Worm (Caenorhabditis elegans) whole organism, L1 larva: ENCODE results near the gene F11A10.5.

Experiments
- C04F5.9 ChIP-seq: sonication (generic microtip); optimal IDR thresholded peaks from 2 replicates; lab custom pipeline; 2016; ENCODE audit warnings: missing genetic modification characterization, missing compliant biosample characterization
- C16A3.4 ChIP-seq: fragments of 150-350 bp; optimal IDR thresholded peaks from 2 replicates; lab custom pipeline; 2014; ENCODE audit warnings: missing biosample characterization, missing genetic modification characterization
- F16B12.6 ChIP-seq: fragments of 150-350 bp; optimal IDR thresholded peaks from 2 replicates; lab custom pipeline; 2014; ENCODE audit warnings: missing biosample characterization, missing genetic modification characterization
- aha-1 ChIP-seq: fragments of 150-350 bp; optimal IDR thresholded peaks from 2 replicates; lab custom pipeline; 2014; ENCODE audit warnings: missing biosample characterization, missing genetic modification characterization
- blmp-1 ChIP-seq: fragments of 150-350 bp; optimal IDR thresholded peaks from 2 replicates; lab custom pipeline; 2014; ENCODE audit warnings: missing biosample characterization, missing genetic modification characterization
- ceh-8 ChIP-seq: fragments of 200-800 bp; sonication (Bioruptor generic); optimal IDR thresholded peaks from 2 replicates; lab custom pipeline; 2018; ENCODE audit warnings: mild to moderate bottlenecking, missing genetic modification characterization, moderate library complexity, missing compliant biosample characterization
- ceh-88 ChIP-seq: fragments of 200-800 bp; sonication (Bioruptor generic); IDR thresholded peaks from 2 replicates; pipeline ENCODE4 v1.3.6; 2022; ENCODE audit warnings: missing genetic modification characterization, missing compliant biosample characterization
- dsc-1 ChIP-seq: sonication (generic microtip); optimal IDR thresholded peaks from 2 replicates; lab custom pipeline; 2016; ENCODE audit warnings: mild to moderate bottlenecking, missing genetic modification characterization, missing compliant biosample characterization
- efl-1 ChIP-seq, 4 experiments: fragments of 150-350 bp; optimal IDR thresholded peaks in 3 of 4; peaks in 1 of 4; 1 replicate in 1 of 4; 2 replicates in 3 of 4; lab custom pipeline; 2014; ENCODE audit warnings: missing biosample characterization in 2 of 4, missing genetic modification characterization in 2 of 4, missing genetic modification reagents in 2 of 4
- efl-3 ChIP-seq: fragments of 200-800 bp; sonication (Bioruptor generic); optimal IDR thresholded peaks from 2 replicates; lab custom pipeline; 2018; ENCODE audit warnings: mild to moderate bottlenecking, missing genetic modification characterization, missing compliant biosample characterization
- fkh-10 ChIP-seq: sonication (generic microtip); optimal IDR thresholded peaks from 2 replicates; lab custom pipeline; 2017; ENCODE audit warnings: missing biosample characterization, missing genetic modification reagents, missing genetic modification characterization
- fkh-8 ChIP-seq: sonication (generic microtip); optimal IDR thresholded peaks from 2 replicates; lab custom pipeline; 2016; ENCODE audit warnings: mild to moderate bottlenecking, missing genetic modification characterization, missing compliant biosample characterization
- isw-1 ChIP-seq: fragments of 200-800 bp; sonication (Bioruptor generic); IDR thresholded peaks from 2 replicates; pipeline ENCODE4 v1.3.6; 2022; ENCODE audit warnings: missing genetic modification characterization, missing compliant biosample characterization
- lin-13 ChIP-seq: fragments of 150-350 bp; optimal IDR thresholded peaks from 2 replicates; lab custom pipeline; 2014; ENCODE audit warnings: missing biosample characterization, missing genetic modification reagents, missing genetic modification characterization
- lin-14 ChIP-seq: fragments of 200-800 bp; sonication (Bioruptor generic); optimal IDR thresholded peaks from 2 replicates; lab custom pipeline; 2018; ENCODE audit warnings: mild to moderate bottlenecking, missing genetic modification characterization, moderate library complexity, missing compliant biosample characterization
- lin-39 ChIP-seq: fragments of 150-350 bp; optimal IDR thresholded peaks from 2 replicates; lab custom pipeline; 2014; ENCODE audit warnings: missing biosample characterization, missing genetic modification reagents, missing genetic modification characterization
- lsy-2 ChIP-seq, 2 experiments: fragments of 150-350 bp; optimal IDR thresholded peaks; 2 replicates each; lab custom pipeline; 2014; ENCODE audit warnings: missing biosample characterization in 2 of 2, missing genetic modification characterization in 2 of 2
- mep-1 ChIP-seq: fragments of 150-350 bp; optimal IDR thresholded peaks from 2 replicates; lab custom pipeline; 2014; ENCODE audit warnings: missing biosample characterization, missing genetic modification characterization
- nhr-237 ChIP-seq: fragments of 150-350 bp; optimal IDR thresholded peaks from 2 replicates; lab custom pipeline; 2014; ENCODE audit warnings: missing biosample characterization, missing genetic modification characterization
- nhr-71 ChIP-seq: sonication (generic microtip); optimal IDR thresholded peaks from 2 replicates; lab custom pipeline; 2016; ENCODE audit warnings: mild to moderate bottlenecking, missing genetic modification characterization, moderate library complexity, missing compliant biosample characterization
- nhr-76 ChIP-seq: sonication (generic microtip); optimal IDR thresholded peaks from 2 replicates; lab custom pipeline; 2017; ENCODE audit warnings: missing biosample characterization, missing genetic modification characterization
- nhr-84 ChIP-seq: sonication (generic microtip); optimal IDR thresholded peaks from 2 replicates; lab custom pipeline; 2017; ENCODE audit warnings: missing biosample characterization, missing genetic modification characterization
- nhr-90 ChIP-seq: sonication (generic microtip); optimal IDR thresholded peaks from 2 replicates; lab custom pipeline; 2016; ENCODE audit warnings: mild to moderate bottlenecking, missing genetic modification characterization, missing compliant biosample characterization; ENCODE audit not compliant: poor library complexity
- pag-3 ChIP-seq: sonication (generic microtip); optimal IDR thresholded peaks from 2 replicates; lab custom pipeline; 2017; ENCODE audit warnings: missing genetic modification characterization, mild to moderate bottlenecking, missing compliant biosample characterization, antibody characterized with exemption, borderline replicate concordance; ENCODE audit not compliant: insufficient read depth
- pqm-1 ChIP-seq: sonication (generic microtip); optimal IDR thresholded peaks from 3 replicates; lab custom pipeline; 2017; ENCODE audit warnings: missing biosample characterization, missing genetic modification characterization
- rnt-1 ChIP-seq: sonication (generic microtip); optimal IDR thresholded peaks from 2 replicates; lab custom pipeline; 2016; ENCODE audit warnings: mild to moderate bottlenecking, missing genetic modification characterization, moderate library complexity, missing compliant biosample characterization
- unc-130 ChIP-seq: fragments of 150-350 bp; optimal IDR thresholded peaks from 2 replicates; lab custom pipeline; 2017; ENCODE audit warnings: missing biosample characterization, missing genetic modification characterization, inconsistent platforms
- unc-98 ChIP-seq: fragments of 200-800 bp; sonication (Bioruptor generic); IDR thresholded peaks from 2 replicates; pipeline ENCODE4 v1.3.6; 2022; ENCODE audit warnings: missing genetic modification characterization, missing compliant biosample characterization
- zip-4 ChIP-seq: fragments of 200-800 bp; sonication (Bioruptor generic); optimal IDR thresholded peaks from 2 replicates; lab custom pipeline; 2018; ENCODE audit warnings: mild to moderate bottlenecking, missing genetic modification characterization, moderate library complexity, missing compliant biosample characterization

F11A10.5 gene

ce11 chrIV:12088898-12089297 lies 5.0 kb upstream of the F11A10.5 start (continued):
- TF ChIP-seq nhr-71 (tag; lab: Kevin White, UChicago): peak; percentile 43
- no peak for TF ChIP-seq ceh-88
- no peak for TF ChIP-seq unc-98 (GFP tag; lab: Robert Waterston, UW)
- TF ChIP-seq mep-1: peak; percentile 69
- no peak for TF ChIP-seq lin-39 (tag; lab: Kevin White, UChicago)
- TF ChIP-seq rnt-1 (tag; lab: Kevin White, UChicago): peak; percentile 42
- no peak for TF ChIP-seq dsc-1 (tag; lab: Kevin White, UChicago)

DNA sequence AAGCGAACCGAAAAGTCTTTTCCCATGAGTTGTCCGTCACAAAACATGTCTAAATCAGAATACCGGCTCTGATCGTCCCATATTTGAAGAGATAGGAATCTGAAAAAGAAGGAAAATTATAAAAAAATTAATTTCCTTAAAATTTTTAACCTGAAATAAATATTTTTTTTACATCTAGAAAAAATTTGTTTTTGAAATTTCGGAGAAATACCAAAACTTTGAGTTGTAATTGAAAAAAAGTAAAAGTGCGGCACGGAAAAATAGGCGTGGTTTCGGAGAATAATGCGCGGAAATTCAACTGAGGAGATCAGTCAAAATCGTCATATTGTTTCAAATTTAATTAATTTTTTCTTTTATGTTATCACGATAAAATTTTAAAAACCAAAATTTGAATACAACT lies 4.4 kb upstream of the F11A10.5 start, which contains the start of gene F11A10.6:
Gene F11A10.6 (minus strand): TSS at position 101 of the 400 bp plus-strand sequence.
- TF ChIP-seq blmp-1 (tag; lab: Kevin White, UChicago) (peak; percentile 27), zip-4 (GFP tag; lab: Kevin White, UChicago) (no peak)
- TF ChIP-seq, all 84 proteins: peak for 1

- TF ChIP-seq lsy-2 (tag; optimal IDR thresholded peaks at IDR 0.05; lab: Kevin White, UChicago) (no peak), nhr-84 (tag; lab: Kevin White, UChicago) (no peak), lin-14 (GFP tag; lab: Kevin White, UChicago) (no peak)
These were observed 1.8 kb upstream of the F11A10.5 start, which contains the start of gene mig-32 for ce11 chrIV:12092113-12092512. Gene mig-32 (minus strand): TSS chrIV:12092213.

DNA sequence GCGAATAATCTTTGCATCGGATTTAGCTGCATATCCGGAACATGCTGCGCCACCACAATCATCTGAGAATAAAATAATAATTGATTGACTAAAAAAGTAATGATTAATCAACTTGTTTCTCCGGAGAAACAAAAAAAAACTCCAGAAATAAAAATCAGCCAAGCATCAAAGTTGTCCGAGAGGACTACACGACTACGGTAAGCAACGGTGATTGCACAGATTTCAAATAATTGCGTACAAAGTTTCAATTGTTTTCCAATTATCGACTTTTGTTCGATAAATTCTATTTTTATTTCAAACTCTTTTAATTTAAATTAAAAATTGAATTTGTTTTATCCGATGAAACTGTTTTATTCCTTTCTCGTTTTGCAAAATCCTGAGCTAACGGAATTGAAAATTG lies 535 bp upstream of the F11A10.5 start, which contains the start of gene cpsf-4:
Gene cpsf-4 (minus strand): TSS at position 62 of the 400 bp plus-strand sequence.
- TF ChIP-seq nhr-237 (tag; lab: Kevin White, UChicago): no peak
- peak; percentile 21 to 77 for TF ChIP-seq lsy-2 (tag; optimal IDR thresholded peaks at IDR 0.05; lab: Kevin White, UChicago)
- peak in 1 of 2 experiments; percentile 6 for TF ChIP-seq efl-1 (optimal IDR thresholded peaks at IDR 0.05; lab: Kevin White, UChicago)
- no peak for TF ChIP-seq efl-1 (GFP tag; optimal IDR thresholded peaks at IDR 0.05 in 1 of 2; lab: Kevin White, UChicago)

DNA sequence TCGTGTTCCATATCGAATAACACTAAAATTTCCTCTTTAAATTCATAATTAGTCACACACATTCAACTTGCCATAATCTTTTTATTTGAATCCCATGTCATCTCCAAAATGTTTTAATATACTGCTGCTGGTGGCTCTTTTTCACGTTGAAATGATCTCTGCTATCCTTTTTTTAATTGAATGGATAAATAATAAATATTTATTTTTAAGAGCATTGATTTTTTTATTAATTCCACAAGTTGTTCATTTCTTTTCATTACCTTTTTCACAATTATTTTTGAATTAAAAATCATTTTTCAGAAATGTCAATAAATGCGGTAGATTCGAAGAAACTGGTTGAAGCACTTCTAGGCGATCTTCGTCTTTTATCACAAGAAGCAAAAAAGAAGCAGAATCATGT lies 2.6 kb downstream of the F11A10.5 start, which contains the start of gene mon-2:
Gene mon-2 (plus strand): TSS at position 301 of the 400 bp plus-strand sequence.
- TF ChIP-seq nhr-90 (tag; lab: Kevin White, UChicago): no peak
- TF ChIP-seq unc-130: no peak
- TF ChIP-seq pag-3 (tag; lab: Kevin White, UChicago): no peak
- no peak for TF ChIP-seq C16A3.4
- no peak for TF ChIP-seq nhr-237 (tag; lab: Kevin White, UChicago)
- no peak for TF ChIP-seq ceh-8 (GFP tag; lab: Kevin White, UChicago)
- no peak for TF ChIP-seq pqm-1 (tag; lab: Kevin White, UChicago)
- TF ChIP-seq fkh-10: no peak
- no peak for TF ChIP-seq fkh-8 (tag; lab: Kevin White, UChicago)
- no peak for TF ChIP-seq isw-1 (GFP tag; lab: Robert Waterston, UW)
- no peak for TF ChIP-seq C04F5.9 (tag; lab: Kevin White, UChicago)
- TF ChIP-seq nhr-76 (tag; lab: Kevin White, UChicago): no peak
- TF ChIP-seq efl-1 (optimal IDR thresholded peaks at IDR 0.05; lab: Kevin White, UChicago): no peak
- TF ChIP-seq efl-1 (GFP tag; optimal IDR thresholded peaks at IDR 0.05 in 1 of 2; lab: Kevin White, UChicago): no peak
- TF ChIP-seq aha-1 (tag; lab: Kevin White, UChicago): no peak
- TF ChIP-seq lin-14 (GFP tag; lab: Kevin White, UChicago): no peak
- TF ChIP-seq efl-3: no peak

DNA sequence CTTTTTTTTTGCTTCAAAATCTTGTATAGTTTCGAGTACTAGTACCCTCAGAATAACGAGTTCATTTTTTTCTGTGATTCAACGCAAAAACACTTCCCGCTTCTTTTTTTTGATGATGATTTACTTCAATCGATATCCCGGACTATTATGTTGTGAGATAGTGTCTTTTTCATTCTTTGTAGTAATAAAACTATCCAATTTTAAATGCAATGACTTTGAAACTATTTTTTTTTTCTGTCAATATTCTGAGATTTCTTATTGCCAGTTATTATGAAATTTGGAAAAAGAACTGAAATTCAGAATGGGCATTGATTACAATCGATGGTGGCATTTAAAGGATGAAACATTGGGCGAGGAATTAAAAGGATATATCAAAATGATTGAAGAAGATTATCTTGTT lies 11.6 kb downstream of the F11A10.5 start, which contains the start of gene M18.3:
Gene M18.3 (plus strand): TSS at position 301 of the 400 bp plus-strand sequence.
- TF ChIP-seq lin-14 (GFP tag; lab: Kevin White, UChicago) (no peak), F16B12.6 (tag; lab: Kevin White, UChicago) (no peak), lin-13 (GFP tag; lab: Kevin White, UChicago) (no peak)
